Worm (Caenorhabditis elegans) whole organism, L3 larva: ENCODE results near the gene agt-1.

Experiments
- egl-27 ChIP-seq: sonication (generic microtip); optimal IDR thresholded peaks from 4 replicates; lab custom pipeline; 2017; ENCODE audit warnings: missing biosample characterization, missing genetic modification reagents, missing genetic modification characterization
- egl-5 ChIP-seq: fragments of 150-350 bp; optimal IDR thresholded peaks from 2 replicates; lab custom pipeline; 2017; ENCODE audit warnings: missing biosample characterization, missing genetic modification reagents, missing genetic modification characterization, inconsistent platforms
- nhr-77 ChIP-seq: fragments of 150-350 bp; optimal IDR thresholded peaks from 2 replicates; lab custom pipeline; 2014; ENCODE audit warnings: missing biosample characterization, missing genetic modification characterization
- ztf-11 ChIP-seq: fragments of 150-350 bp; optimal IDR thresholded peaks from 2 replicates; lab custom pipeline; 2014; ENCODE audit warnings: missing biosample characterization, missing genetic modification characterization

DNA sequence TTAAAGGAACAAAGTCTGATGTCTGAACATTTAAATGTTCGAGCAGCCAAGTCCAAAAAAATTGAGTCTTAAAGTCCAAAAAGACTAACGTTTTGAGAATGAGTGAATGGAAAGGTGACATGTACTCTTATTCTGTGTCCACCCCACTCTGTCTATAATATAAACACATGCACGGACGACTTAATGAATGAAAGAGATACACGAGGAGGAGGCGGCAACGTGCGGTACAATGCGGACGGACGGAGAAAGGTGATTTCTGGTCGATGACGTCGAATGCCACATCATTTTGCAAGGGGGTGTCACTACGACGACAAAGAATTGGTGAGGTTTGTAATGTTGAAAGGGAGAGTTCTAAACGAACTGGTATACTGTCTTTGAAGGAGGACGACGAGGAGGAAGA, 25.5 kb upstream of the agt-1 start:
- TF ChIP-seq ztf-11 (tag; lab: Kevin White, UChicago): no peak
- no peak for TF ChIP-seq nhr-77 (tag; lab: Kevin White, UChicago)
- no peak for TF ChIP-seq egl-27
- TF ChIP-seq egl-5: no peak
